Worm (Caenorhabditis elegans) whole organism, dauer: ENCODE results near the gene nipa-1.

ENCODE experiments used
- unc-62 ChIP-seq: sonication (generic microtip); optimal IDR thresholded peaks from 2 replicates; lab custom pipeline; 2017; ENCODE audit warnings: missing biosample characterization, missing genetic modification reagents, missing genetic modification characterization

The nipa-1 gene

DNA sequence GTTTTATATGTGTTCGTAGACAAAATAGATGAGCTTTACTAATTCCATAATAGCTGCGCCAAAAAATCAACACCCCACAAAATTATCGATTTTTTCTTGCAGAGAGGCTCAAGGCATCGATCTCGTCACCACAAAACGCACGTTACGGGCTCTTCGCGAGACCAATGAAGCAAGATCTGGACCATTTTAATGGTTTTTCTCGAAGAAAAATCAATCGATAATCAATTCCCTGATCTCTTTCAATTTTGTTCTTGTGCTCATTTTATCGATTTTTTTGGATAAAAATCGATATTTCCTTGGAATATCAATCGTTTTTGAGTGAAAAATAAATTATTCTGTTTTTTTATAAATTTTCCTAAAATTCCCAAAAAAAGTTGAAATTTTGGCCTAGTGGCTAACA lies 26.8 kb downstream of the nipa-1 start:
- TF ChIP-seq unc-62 (GFP tag; lab: Kevin White, UChicago), result no peak

DNA sequence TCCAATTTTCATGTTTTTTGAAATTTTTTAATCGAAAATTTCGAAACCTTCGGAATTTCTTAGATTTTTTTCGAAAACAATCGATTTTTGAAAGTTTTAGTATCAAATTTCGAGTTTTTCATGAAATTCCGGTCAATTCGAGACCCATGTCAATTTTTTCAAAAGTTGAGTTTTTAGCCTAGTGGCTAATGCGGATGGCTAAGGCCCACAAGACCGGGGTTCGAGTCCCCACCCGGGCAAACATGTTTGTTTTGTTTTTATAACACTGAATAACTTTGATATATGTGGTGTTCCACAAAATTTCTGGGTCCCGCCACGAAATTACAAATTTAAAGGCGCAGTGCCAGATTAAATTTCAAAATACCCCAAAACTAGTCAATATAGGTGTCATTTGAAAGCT lies 27.5 kb downstream of the nipa-1 start:
- TF ChIP-seq unc-62 (GFP tag; lab: Kevin White, UChicago), result no peak

DNA sequence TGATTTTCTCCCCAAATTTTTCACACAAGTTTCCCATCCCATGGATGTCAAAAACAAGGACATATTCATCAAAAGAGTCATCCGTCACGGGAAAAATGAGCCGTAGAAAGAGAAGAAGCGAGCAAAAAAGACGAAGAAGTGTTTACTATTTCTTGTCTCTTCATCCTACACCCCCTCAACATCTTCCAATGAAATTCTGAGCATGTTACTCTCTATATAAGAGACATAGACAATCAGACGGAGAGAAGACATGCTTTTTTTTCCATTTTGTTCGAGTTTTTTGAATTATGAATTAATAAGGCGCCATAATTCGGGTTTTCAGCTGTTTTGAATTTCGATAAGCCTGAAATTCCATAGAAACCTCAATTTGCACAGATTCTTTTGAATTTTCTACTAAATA lies 30.8 kb downstream of the nipa-1 start:
- TF ChIP-seq unc-62 (GFP tag; lab: Kevin White, UChicago), result no peak

DNA sequence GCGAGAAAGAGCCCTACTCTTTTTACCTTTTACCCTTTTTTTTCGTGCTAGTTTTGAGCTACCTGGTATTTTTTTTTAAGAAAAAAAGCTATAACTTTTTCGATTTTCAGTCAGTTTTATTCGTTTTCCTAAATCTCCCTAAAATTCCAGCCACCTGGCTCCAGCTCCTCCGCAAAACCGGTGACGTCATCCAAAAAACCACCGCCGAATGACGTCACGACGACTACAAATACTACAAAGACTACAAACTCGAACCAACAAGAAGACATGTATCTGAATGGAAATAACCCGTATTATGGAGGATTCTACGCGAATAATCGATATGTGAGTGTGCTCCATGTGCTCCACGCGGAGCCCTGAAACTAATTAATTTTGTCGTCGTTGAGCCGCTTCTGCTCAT lies 32.2 kb downstream of the nipa-1 start:
- TF ChIP-seq unc-62 (GFP tag; lab: Kevin White, UChicago), result no peak

DNA sequence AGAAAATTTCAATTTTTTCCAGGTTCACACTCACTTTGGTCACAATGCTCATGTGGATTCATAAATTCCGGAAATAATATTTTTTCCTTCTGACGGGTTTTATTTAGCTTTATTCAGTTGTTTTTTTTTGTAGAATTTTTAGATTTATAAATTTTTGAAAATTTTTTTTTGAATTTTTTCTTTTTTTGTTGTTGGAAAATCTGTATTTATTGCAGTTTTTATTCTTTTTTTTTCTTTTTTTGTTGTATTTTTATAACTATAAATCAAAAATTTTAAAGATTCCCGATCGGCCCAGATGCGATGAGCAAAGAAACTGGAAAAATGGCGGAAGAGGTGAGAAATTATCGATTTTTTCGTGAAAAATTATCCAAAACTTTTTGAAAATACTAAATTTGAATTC lies 35.4 kb downstream of the nipa-1 start, which contains the start of gene ccep-135:
TSS of gene ccep-135 (plus strand) at position 301 of the 400 bp plus-strand sequence.
- no peak for TF ChIP-seq unc-62 (GFP tag; lab: Kevin White, UChicago)

DNA sequence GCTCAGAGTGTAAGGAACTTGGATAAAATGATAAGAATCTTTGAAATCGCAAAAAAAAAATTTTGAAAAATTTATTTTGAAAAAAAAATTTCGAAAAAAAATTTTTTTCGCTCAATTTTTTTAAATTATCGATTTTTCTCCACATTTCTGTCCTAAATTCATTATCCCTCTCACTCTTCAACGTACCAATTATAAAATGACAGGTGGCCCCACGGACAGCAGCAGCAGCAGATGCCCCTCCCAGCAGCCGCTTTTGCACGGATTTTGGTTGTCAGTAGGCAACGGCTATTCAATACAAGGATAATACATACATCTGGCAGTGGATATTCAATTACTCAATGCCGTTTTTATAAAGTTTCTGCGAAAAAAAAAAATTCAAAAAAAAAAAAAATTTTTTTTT lies 40.5 kb downstream of the nipa-1 start, which contains the start of gene sft-1:
TSS of gene sft-1 (plus strand) at position 201 of the 400 bp plus-strand sequence.
- no peak for TF ChIP-seq unc-62 (GFP tag; lab: Kevin White, UChicago)

DNA sequence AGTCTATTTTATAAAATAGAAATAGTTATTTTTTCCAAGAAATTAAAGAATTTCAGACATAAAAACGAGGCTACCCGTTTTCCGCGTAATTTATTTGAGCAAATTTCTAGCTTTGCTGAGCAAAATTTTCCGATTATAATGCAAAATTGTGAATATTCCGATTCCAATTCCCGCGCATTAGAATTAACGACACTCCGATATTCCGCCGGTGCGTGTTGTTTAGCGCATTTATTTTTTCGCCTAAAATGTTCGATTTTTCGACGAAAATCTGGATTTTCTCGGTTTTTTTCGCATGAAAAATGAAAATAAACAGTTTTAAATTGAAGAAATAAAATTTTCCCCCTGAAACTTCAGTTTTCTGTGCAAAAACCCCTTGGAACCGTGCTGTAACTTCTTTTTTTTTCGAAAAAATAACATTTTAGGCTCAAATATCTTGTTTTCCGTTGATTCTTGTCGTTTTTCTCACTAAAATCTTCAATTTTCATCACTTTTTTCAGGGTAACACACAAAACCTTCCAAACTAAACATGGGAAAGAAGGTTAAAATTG lies 56.8 kb downstream of the nipa-1 start, which contains the start of gene H06I04.3:
TSS of gene H06I04.3 (plus strand) at position 498 of the 548 bp plus-strand sequence.
- TF ChIP-seq unc-62 (GFP tag; lab: Kevin White, UChicago), result no peak

DNA sequence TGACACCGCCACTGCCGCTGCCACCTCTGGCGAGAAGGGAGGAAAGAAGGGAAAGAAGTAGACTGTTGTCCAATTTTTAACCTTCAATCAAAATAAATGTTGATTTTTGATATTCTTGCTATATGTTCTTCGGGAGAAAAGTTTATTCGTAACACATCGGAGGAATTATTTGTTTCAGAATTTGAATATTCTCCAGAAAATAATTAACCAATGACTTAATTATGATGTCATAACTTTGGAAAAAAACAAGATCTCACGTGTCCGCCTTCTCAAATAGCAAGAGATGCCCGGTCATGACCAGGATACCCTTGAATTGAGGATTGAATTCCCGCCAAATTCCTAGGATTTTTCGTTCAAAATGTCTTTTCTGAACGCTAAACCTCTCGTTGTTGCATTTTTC lies 57.8 kb downstream of the nipa-1 start:
- no peak for TF ChIP-seq unc-62 (GFP tag; lab: Kevin White, UChicago)

DNA sequence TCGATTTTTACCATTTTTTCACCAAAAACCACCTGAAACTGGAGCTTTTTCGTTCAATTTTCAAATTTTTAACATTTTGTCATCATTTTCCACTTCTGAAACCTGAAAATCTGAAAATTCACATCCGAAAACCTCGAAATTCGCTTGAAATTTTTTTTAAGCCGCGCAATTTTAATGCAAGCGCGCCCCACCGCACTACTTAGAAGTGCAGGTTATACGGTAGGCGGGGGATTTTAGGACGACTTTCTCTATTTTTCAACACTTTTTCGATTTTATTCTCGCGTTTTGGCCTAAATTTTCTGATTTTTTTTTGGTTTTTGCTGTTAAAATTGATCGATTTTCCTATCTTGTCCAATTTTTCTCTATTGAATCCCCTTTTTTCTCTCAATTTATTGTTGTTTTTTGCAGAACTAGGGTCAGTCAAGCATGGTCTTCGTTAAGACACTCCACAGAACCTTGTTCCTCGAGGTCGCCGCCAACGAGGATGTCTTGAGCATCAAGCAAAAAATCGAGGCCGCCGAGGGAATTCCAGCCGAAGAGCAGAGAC lies 58.9 kb downstream of the nipa-1 start, which contains the start of gene ubl-1:
TSS of gene ubl-1 (plus strand) at position 402 of the 547 bp plus-strand sequence.
- no peak for TF ChIP-seq unc-62 (GFP tag; lab: Kevin White, UChicago)

DNA sequence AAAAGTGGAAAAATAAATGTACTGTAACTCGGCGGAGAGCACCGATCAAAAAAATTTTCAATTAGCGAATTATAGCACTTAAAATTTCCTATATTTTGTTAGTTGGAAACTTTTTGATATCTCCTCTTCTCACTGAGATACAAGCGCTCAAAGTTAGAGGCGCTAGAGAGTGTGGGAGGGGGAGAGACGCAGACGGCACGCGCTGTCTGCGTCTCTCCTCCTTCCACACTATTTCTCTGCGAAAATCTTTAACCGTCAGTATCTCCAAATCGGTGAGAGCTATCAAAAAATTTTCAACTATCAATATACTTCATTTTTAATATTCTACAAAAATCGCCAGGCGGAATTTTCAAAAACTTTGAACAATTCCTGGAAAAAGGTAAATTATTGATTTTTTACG lies 60.2 kb downstream of the nipa-1 start:
- no peak for TF ChIP-seq unc-62 (GFP tag; lab: Kevin White, UChicago)

DNA sequence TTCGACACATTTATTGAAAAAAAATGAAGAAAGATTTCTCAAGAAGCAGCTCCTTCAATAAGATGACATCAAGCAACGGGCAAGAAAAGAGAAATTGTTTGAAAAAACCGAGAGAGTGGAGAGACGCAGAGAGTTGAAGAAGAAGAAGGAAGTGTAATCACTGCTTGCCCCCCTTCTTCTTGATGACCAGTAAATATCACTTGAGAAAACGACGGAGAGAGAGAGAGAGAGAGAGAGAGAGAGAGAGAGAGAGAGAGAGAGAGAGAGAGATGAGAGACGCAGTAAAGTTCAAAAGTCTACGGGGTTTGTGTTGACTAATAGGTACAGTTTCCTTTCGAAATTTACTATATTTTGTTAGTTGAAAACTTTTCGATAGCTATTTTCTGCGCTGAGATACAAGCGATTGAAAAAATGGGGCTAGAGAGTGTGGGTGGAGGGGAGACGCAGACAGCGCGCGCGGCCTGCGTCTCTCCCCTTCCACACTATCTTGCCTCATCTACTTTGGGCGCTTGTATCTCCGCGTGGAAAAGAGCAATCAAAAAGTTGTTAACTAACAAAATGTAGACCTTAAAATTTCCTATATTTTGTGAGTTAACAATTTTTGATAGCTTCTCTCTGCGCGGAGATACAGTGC lies 60.9 kb downstream of the nipa-1 start:
- no peak for TF ChIP-seq unc-62 (GFP tag; lab: Kevin White, UChicago)

DNA sequence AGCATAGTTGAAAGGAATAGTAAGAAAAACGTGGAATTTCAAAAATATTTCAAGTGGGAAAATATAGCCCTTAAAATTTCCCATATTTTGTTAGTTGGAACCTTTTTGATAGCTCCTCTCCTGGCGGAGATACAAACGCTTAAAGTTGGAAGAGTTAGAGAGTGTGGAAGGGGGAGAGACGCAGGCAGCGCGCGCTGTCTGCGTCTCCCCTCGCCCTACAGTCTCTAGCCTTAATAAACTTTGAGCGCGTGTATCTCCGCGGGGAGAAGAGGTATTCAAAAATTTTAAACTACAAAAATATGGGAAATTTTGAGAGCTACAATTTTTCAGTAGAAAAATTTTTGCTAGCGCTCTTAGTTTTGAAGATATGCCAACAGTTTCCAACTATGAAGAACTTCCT lies 62.4 kb downstream of the nipa-1 start:
- TF ChIP-seq unc-62 (GFP tag; lab: Kevin White, UChicago), result no peak

DNA sequence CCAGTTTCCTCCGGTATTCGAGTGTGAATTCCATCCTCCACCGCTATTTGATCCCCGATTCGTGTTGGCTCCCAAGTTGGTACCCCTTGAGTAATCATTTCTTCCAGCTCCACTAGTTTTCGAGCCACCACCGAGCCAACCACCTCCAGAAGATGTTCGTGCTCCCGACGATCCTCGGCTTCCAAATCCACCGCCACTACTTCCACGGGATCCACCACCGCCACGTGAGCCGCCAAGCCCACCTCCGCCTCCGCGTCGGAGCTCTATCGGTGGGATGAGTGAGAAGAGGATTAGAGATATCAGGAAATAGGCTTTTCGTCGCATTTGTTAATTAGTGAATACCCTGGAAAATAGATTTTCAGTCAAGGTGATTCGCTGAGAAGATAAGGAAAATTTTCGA lies 62.9 kb downstream of the nipa-1 start, which contains the start of gene H06I04.6:
TSS of gene H06I04.6 (minus strand) at position 345 of the 400 bp plus-strand sequence.
- no peak for TF ChIP-seq unc-62 (GFP tag; lab: Kevin White, UChicago)

DNA sequence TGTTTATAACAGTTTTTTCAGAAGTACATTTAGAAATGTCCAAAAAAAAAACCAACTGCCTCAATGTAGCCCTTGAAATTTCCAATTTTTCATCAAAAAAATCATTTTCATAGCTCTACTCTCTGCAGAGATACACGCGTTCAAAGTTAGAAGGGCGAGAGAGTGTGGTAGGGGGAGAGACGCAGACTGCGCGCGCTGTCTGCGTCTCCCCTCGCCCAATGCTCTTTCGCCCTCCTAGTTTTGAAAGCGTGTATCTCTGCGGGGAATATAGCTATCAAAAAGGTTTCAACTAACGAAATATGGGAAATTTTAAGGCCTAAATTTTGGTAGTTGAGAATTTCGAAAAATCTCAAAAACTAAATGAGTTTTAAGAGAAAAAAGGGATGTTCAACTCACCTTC lies 63.4 kb downstream of the nipa-1 start:
- TF ChIP-seq unc-62 (GFP tag; lab: Kevin White, UChicago), result no peak

DNA sequence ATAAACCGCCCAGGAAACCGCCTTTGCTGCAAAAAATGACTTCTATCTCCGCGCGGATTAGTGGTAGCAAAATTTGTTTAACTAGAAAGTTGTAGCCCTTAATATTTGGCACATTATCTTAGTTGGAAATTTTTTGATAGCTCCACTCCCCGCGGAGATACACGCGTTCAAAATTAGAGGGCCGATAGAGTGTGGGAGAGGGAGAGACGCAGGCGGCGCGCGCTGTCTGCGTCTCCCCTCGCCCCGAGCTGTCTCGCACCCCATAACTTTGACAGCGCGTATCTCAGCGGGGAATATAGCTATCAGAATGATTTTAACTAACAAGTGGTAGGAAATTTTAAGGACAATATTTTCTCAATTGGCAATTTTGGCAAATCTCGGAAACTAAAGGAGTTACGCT lies 63.8 kb downstream of the nipa-1 start:
- no peak for TF ChIP-seq unc-62 (GFP tag; lab: Kevin White, UChicago)
